Worm (Caenorhabditis elegans): ENCODE results near the gene mcat-1.

- no peak for TF ChIP-seq pha-4 (tag; optimal IDR thresholded peaks at IDR 0.05)
- no peak for TF ChIP-seq zip-8 (tag; optimal IDR thresholded peaks at IDR 0.05)
- TF ChIP-seq sptf-1 (tag; optimal IDR thresholded peaks at IDR 0.05) = no peak
- TF ChIP-seq ham-2 (GFP tag; optimal IDR thresholded peaks at IDR 0.05) = no peak
- TF ChIP-seq nhr-2 (tag; optimal IDR thresholded peaks at IDR 0.05) = no peak
- TF ChIP-seq lsy-2 (tag; optimal IDR thresholded peaks at IDR 0.05) = no peak
- TF ChIP-seq nhr-12 (tag; optimal IDR thresholded peaks at IDR 0.05) = no peak
- no peak for TF ChIP-seq lin-13 (tag; optimal IDR thresholded peaks at IDR 0.05)
- no peak for TF ChIP-seq cnd-1 (tag; optimal IDR thresholded peaks at IDR 0.05)
- TF ChIP-seq unc-39 (tag; optimal IDR thresholded peaks at IDR 0.05) = no peak
- TF ChIP-seq M03D4.4 (tag; optimal IDR thresholded peaks at IDR 0.05) = no peak
- TF ChIP-seq blmp-1 (tag; optimal IDR thresholded peaks at IDR 0.05) = no peak
- TF ChIP-seq unc-62 (GFP tag; optimal IDR thresholded peaks at IDR 0.05) = no peak
- no peak for TF ChIP-seq nhr-237 (tag; optimal IDR thresholded peaks at IDR 0.05)
Measured at ce11 chrII:101176-101575, 9.9 kb upstream of the mcat-1 start.
